Worm (Caenorhabditis elegans) whole organism, L1 larva: ENCODE measurements around the gene C53D6.11.

Experiments used
- C04F5.9 ChIP-seq: sonication (generic microtip); optimal IDR thresholded peaks from 2 replicates; lab custom pipeline; 2016; ENCODE audit warnings: missing genetic modification characterization, missing compliant biosample characterization
- C16A3.4 ChIP-seq: fragments of 150-350 bp; optimal IDR thresholded peaks from 2 replicates; lab custom pipeline; 2014; ENCODE audit warnings: missing biosample characterization, missing genetic modification characterization
- C34B4.2 ChIP-seq: sonication (generic microtip); optimal IDR thresholded peaks from 2 replicates; lab custom pipeline; 2017; ENCODE audit warnings: mild to moderate bottlenecking, missing genetic modification characterization, missing compliant biosample characterization
- Y116A8C.19 ChIP-seq: sonication (generic microtip); optimal IDR thresholded peaks from 2 replicates; lab custom pipeline; 2016; ENCODE audit warnings: missing compliant biosample characterization, missing genetic modification characterization, borderline replicate concordance
- aha-1 ChIP-seq: fragments of 150-350 bp; optimal IDR thresholded peaks from 2 replicates; lab custom pipeline; 2014; ENCODE audit warnings: missing biosample characterization, missing genetic modification characterization
- ama-1 ChIP-seq: fragments of 150-350 bp; optimal IDR thresholded peaks from 2 replicates; lab custom pipeline; 2014
- ceh-63 ChIP-seq: fragments of 200-800 bp; sonication (Bioruptor generic); optimal IDR thresholded peaks from 2 replicates; lab custom pipeline; 2018; ENCODE audit warnings: mild to moderate bottlenecking, missing genetic modification characterization, missing compliant biosample characterization
- ceh-8 ChIP-seq: fragments of 200-800 bp; sonication (Bioruptor generic); optimal IDR thresholded peaks from 2 replicates; lab custom pipeline; 2018; ENCODE audit warnings: mild to moderate bottlenecking, missing genetic modification characterization, moderate library complexity, missing compliant biosample characterization
- ceh-82 ChIP-seq, 3 experiments: fragments of 150-350 bp in 1 of 3; sonication (generic microtip) in 2 of 3; optimal IDR thresholded peaks; 2 replicates each; lab custom pipeline; 2014 to 2017; ENCODE audit warnings: missing biosample characterization in 3 of 3, missing genetic modification characterization in 3 of 3
- ces-1 ChIP-seq: fragments of 150-350 bp; optimal IDR thresholded peaks from 2 replicates; lab custom pipeline; 2014; ENCODE audit warnings: missing biosample characterization, missing genetic modification reagents, missing genetic modification characterization
- dpl-1 ChIP-seq, 3 experiments: fragments of 150-350 bp in 2 of 3; sonication (generic microtip) in 1 of 3; optimal IDR thresholded peaks; 2 replicates each; lab custom pipeline; 2014 to 2017; ENCODE audit warnings: missing biosample characterization in 3 of 3, missing genetic modification characterization in 3 of 3, missing genetic modification reagents in 3 of 3
- dsc-1 ChIP-seq: sonication (generic microtip); optimal IDR thresholded peaks from 2 replicates; lab custom pipeline; 2016; ENCODE audit warnings: mild to moderate bottlenecking, missing genetic modification characterization, missing compliant biosample characterization
- efl-1 ChIP-seq, 4 experiments: fragments of 150-350 bp; optimal IDR thresholded peaks in 3 of 4; peaks in 1 of 4; 1 replicate in 1 of 4; 2 replicates in 3 of 4; lab custom pipeline; 2014; ENCODE audit warnings: missing biosample characterization in 2 of 4, missing genetic modification characterization in 2 of 4, missing genetic modification reagents in 2 of 4
- egl-13 ChIP-seq: sonication (generic microtip); optimal IDR thresholded peaks from 2 replicates; lab custom pipeline; 2016; ENCODE audit warnings: missing genotype, missing genetic modification reagents, missing genetic modification characterization, missing compliant biosample characterization
- elt-2 ChIP-seq: sonication (generic microtip); optimal IDR thresholded peaks from 2 replicates; lab custom pipeline; 2016; ENCODE audit warnings: missing genetic modification characterization, mild to moderate bottlenecking, inconsistent platforms, missing compliant biosample characterization, missing genetic modification reagents
- elt-3 ChIP-seq, 6 experiments: fragments of 150-350 bp in 1 of 6; sonication (generic microtip); optimal IDR thresholded peaks; 2 replicates each; lab custom pipeline; 2017 to 2018; ENCODE audit warnings: missing biosample characterization in 6 of 6, missing genetic modification characterization in 6 of 6, inconsistent platforms in 1 of 6
- ets-5 ChIP-seq: fragments of 200-800 bp; sonication (Bioruptor generic); IDR thresholded peaks from 2 replicates; pipeline ENCODE4 v1.3.6; 2022; ENCODE audit warnings: missing genetic modification characterization, missing compliant biosample characterization
- fkh-10 ChIP-seq: sonication (generic microtip); optimal IDR thresholded peaks from 2 replicates; lab custom pipeline; 2017; ENCODE audit warnings: missing biosample characterization, missing genetic modification reagents, missing genetic modification characterization
- fkh-4 ChIP-seq: sonication (generic microtip); optimal IDR thresholded peaks from 2 replicates; lab custom pipeline; 2016; ENCODE audit warnings: missing compliant biosample characterization, missing genetic modification characterization, borderline replicate concordance
- fkh-8 ChIP-seq: sonication (generic microtip); optimal IDR thresholded peaks from 2 replicates; lab custom pipeline; 2016; ENCODE audit warnings: mild to moderate bottlenecking, missing genetic modification characterization, missing compliant biosample characterization
- grh-1 ChIP-seq: fragments of 200-800 bp; sonication (Bioruptor generic); IDR thresholded peaks from 2 replicates; pipeline ENCODE4 v1.3.6; 2022; ENCODE audit warnings: missing genetic modification reagents, missing genetic modification characterization, missing compliant biosample characterization
- hpl-2 ChIP-seq: fragments of 150-350 bp; optimal IDR thresholded peaks from 2 replicates; lab custom pipeline; 2014; ENCODE audit warnings: missing biosample characterization, missing genetic modification reagents, missing genetic modification characterization
- irx-1 ChIP-seq: sonication (generic microtip); optimal IDR thresholded peaks from 2 replicates; lab custom pipeline; 2016; ENCODE audit warnings: missing genetic modification characterization, missing compliant biosample characterization
- jun-1 ChIP-seq: fragments of 150-350 bp; optimal IDR thresholded peaks from 2 replicates; lab custom pipeline; 2014; ENCODE audit warnings: missing biosample characterization, missing genetic modification reagents, missing genetic modification characterization
- lin-14 ChIP-seq: fragments of 200-800 bp; sonication (Bioruptor generic); optimal IDR thresholded peaks from 2 replicates; lab custom pipeline; 2018; ENCODE audit warnings: mild to moderate bottlenecking, missing genetic modification characterization, moderate library complexity, missing compliant biosample characterization
- lin-15B ChIP-seq: fragments of 150-350 bp; sonication (generic microtip); optimal IDR thresholded peaks from 3 replicates; lab custom pipeline; 2014; ENCODE audit warnings: missing biosample characterization, missing genetic modification characterization
- lir-3 ChIP-seq: sonication (generic microtip); optimal IDR thresholded peaks from 2 replicates; lab custom pipeline; 2016; ENCODE audit warnings: mild to moderate bottlenecking, missing genetic modification characterization, moderate library complexity, missing compliant biosample characterization; ENCODE audit not compliant: poor library complexity
- lsy-2 ChIP-seq, 2 experiments: fragments of 150-350 bp; optimal IDR thresholded peaks; 2 replicates each; lab custom pipeline; 2014; ENCODE audit warnings: missing biosample characterization in 2 of 2, missing genetic modification characterization in 2 of 2
- mef-2 ChIP-seq: fragments of 150-350 bp; optimal IDR thresholded peaks from 2 replicates; lab custom pipeline; 2014; ENCODE audit warnings: missing biosample characterization, missing genetic modification characterization
- nhr-11 ChIP-seq: fragments of 150-350 bp; optimal IDR thresholded peaks from 2 replicates; lab custom pipeline; 2014; ENCODE audit warnings: missing biosample characterization, missing genetic modification characterization
- nhr-12 ChIP-seq: sonication (generic microtip); optimal IDR thresholded peaks from 2 replicates; lab custom pipeline; 2017; ENCODE audit warnings: missing biosample characterization, missing genetic modification characterization
- nhr-47 ChIP-seq: sonication (generic microtip); optimal IDR thresholded peaks from 2 replicates; lab custom pipeline; 2016; ENCODE audit warnings: mild to moderate bottlenecking, missing genetic modification characterization, moderate library complexity, missing compliant biosample characterization
- nhr-71 ChIP-seq: sonication (generic microtip); optimal IDR thresholded peaks from 2 replicates; lab custom pipeline; 2016; ENCODE audit warnings: mild to moderate bottlenecking, missing genetic modification characterization, moderate library complexity, missing compliant biosample characterization
- nhr-84 ChIP-seq: sonication (generic microtip); optimal IDR thresholded peaks from 2 replicates; lab custom pipeline; 2017; ENCODE audit warnings: missing biosample characterization, missing genetic modification characterization
- nhr-85 ChIP-seq: sonication (generic microtip); peaks from one replicate; lab custom pipeline; 2016; ENCODE audit warnings: missing genetic modification characterization, inconsistent platforms, missing compliant biosample characterization
- nhr-90 ChIP-seq: sonication (generic microtip); optimal IDR thresholded peaks from 2 replicates; lab custom pipeline; 2016; ENCODE audit warnings: mild to moderate bottlenecking, missing genetic modification characterization, missing compliant biosample characterization; ENCODE audit not compliant: poor library complexity
- pag-3 ChIP-seq: sonication (generic microtip); optimal IDR thresholded peaks from 2 replicates; lab custom pipeline; 2017; ENCODE audit warnings: missing genetic modification characterization, mild to moderate bottlenecking, missing compliant biosample characterization, antibody characterized with exemption, borderline replicate concordance; ENCODE audit not compliant: insufficient read depth
- pqm-1 ChIP-seq: sonication (generic microtip); optimal IDR thresholded peaks from 3 replicates; lab custom pipeline; 2017; ENCODE audit warnings: missing biosample characterization, missing genetic modification characterization
- skn-1 ChIP-seq: fragments of 150-350 bp; optimal IDR thresholded peaks from 2 replicates; lab custom pipeline; 2014; ENCODE audit warnings: missing biosample characterization, missing genetic modification characterization
- snpc-4 ChIP-seq: fragments of 150-350 bp; optimal IDR thresholded peaks from 2 replicates; lab custom pipeline; 2014; ENCODE audit warnings: missing biosample characterization, missing genetic modification characterization
- snu-23 ChIP-seq: sonication (generic microtip); optimal IDR thresholded peaks from 2 replicates; lab custom pipeline; 2016; ENCODE audit warnings: missing genetic modification characterization, missing compliant biosample characterization
- sox-4 ChIP-seq: sonication (generic microtip); optimal IDR thresholded peaks from 2 replicates; lab custom pipeline; 2016; ENCODE audit warnings: missing genetic modification characterization, missing compliant biosample characterization
- sup-37 ChIP-seq: fragments of 200-800 bp; sonication (Bioruptor generic); optimal IDR thresholded peaks from 2 replicates; lab custom pipeline; 2018; ENCODE audit warnings: mild to moderate bottlenecking, missing genetic modification characterization, missing compliant biosample characterization
- swsn-7 ChIP-seq: sonication (generic microtip); optimal IDR thresholded peaks from 2 replicates; lab custom pipeline; 2016; ENCODE audit warnings: missing genetic modification characterization, missing compliant biosample characterization
- tbx-2 ChIP-seq: sonication (generic microtip); optimal IDR thresholded peaks from 2 replicates; lab custom pipeline; 2016; ENCODE audit warnings: missing genetic modification characterization, missing compliant biosample characterization
- tlp-1 ChIP-seq: fragments of 150-350 bp; optimal IDR thresholded peaks from 2 replicates; lab custom pipeline; 2014; ENCODE audit warnings: missing biosample characterization, missing genetic modification characterization
- unc-130 ChIP-seq: fragments of 150-350 bp; optimal IDR thresholded peaks from 2 replicates; lab custom pipeline; 2017; ENCODE audit warnings: missing biosample characterization, missing genetic modification characterization, inconsistent platforms
- unc-30 ChIP-seq: sonication (generic microtip); optimal IDR thresholded peaks from 2 replicates; lab custom pipeline; 2017; ENCODE audit warnings: missing biosample characterization, missing genetic modification characterization
- unc-98 ChIP-seq: fragments of 200-800 bp; sonication (Bioruptor generic); IDR thresholded peaks from 2 replicates; pipeline ENCODE4 v1.3.6; 2022; ENCODE audit warnings: missing genetic modification characterization, missing compliant biosample characterization
- xbp-1 ChIP-seq: sonication (generic microtip); optimal IDR thresholded peaks from 2 replicates; lab custom pipeline; 2016; ENCODE audit warnings: missing genetic modification characterization, missing compliant biosample characterization
- zip-4 ChIP-seq: fragments of 200-800 bp; sonication (Bioruptor generic); optimal IDR thresholded peaks from 2 replicates; lab custom pipeline; 2018; ENCODE audit warnings: mild to moderate bottlenecking, missing genetic modification characterization, moderate library complexity, missing compliant biosample characterization

The C53D6.11 gene

DNA sequence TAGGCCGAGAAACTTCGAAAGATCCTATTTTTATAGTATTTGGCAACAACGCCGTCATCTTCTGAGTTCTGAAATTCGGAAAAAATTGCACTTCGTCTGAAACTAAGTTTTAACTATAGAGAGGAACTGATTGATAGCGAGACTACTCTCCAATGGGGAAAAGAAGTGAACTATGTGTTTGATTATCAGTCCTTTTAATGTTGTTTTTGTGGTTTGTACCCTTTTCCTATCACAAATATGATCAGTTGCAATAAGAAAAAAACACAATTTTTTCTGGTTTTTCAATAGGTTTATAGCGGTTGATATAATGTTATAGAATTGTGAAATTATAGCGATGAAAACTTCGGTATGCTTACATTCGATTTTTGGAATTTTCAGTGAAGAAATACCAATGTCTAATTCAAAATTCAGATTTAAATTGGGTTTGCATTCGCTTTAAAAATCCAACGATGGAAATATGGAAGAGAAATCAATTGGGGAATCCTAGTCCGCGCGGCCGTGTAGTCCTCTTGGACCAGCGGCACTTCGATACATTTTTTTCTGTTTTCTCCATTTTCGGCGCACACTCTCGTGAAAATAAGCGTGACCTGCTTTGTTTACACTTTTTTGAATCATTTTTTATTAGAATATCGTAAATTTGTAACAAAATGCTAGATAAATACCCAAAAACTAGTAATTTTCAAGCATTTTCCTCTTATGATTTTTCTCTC, 37.0 kb upstream of the C53D6.11 start, which contains the start of gene C53B4.3 (continued):
- TF ChIP-seq grh-1 (0 out of 2 replicates have a peak, but pooled peaks have one; percentile 24), C16A3.4 (tag; lab: Kevin White, UChicago) (no peak), ceh-8 (peak; percentile 76), tbx-2 (tag; lab: Kevin White, UChicago) (peak; percentile 93), C04F5.9 (tag; lab: Kevin White, UChicago) (peak; percentile 87), nhr-84 (no peak), mef-2 (tag; lab: Kevin White, UChicago) (no peak), nhr-90 (peak; percentile 95), irx-1 (tag; lab: Kevin White, UChicago) (peak; percentile 97), swsn-7 (tag; lab: Kevin White, UChicago) (peak; percentile 91), dsc-1 (tag; lab: Kevin White, UChicago) (peak; percentile 96), hpl-2 (GFP tag; lab: Kevin White, UChicago) (no peak), elt-2 (tag; lab: Kevin White, UChicago) (peak; percentile 55), nhr-12 (tag; lab: Kevin White, UChicago) (no peak), unc-130 (no peak), jun-1 (tag; lab: Kevin White, UChicago) (peak; percentile 12), lin-14 (peak; percentile 86), lir-3 (peak; percentile 96), sup-37 (GFP tag; lab: Kevin White, UChicago) (peak; percentile 32), nhr-85 (peak; percentile 96), elt-3 (tag; optimal IDR thresholded peaks at IDR 0.05; lab: Kevin White, UChicago) (peak in 1 of 6 experiments; percentile 23), Y116A8C.19 (tag; lab: Kevin White, UChicago) (peak; percentile 89), ces-1 (GFP tag; lab: Kevin White, UChicago) (no peak), ceh-82 (tag; optimal IDR thresholded peaks at IDR 0.05; lab: Kevin White, UChicago) (peak; percentile 54 to 70 (median 58)), ets-5 (no peak), unc-98 (peak; percentile 75), dpl-1 (GFP tag; optimal IDR thresholded peaks at IDR 0.05; lab: Kevin White, UChicago) (peak; percentile 42 to 67 (median 63)), skn-1 (tag; lab: Kevin White, UChicago) (peak; percentile 16), tlp-1 (no peak), nhr-11 (tag; lab: Kevin White, UChicago) (no peak), lin-15B (tag; lab: Kevin White, UChicago) (peak; percentile 60), unc-30 (no peak), nhr-47 (tag; lab: Kevin White, UChicago) (peak; percentile 92), ceh-63 (GFP tag; lab: Kevin White, UChicago) (no peak), pag-3 (tag; lab: Kevin White, UChicago) (no peak), snpc-4 (peak; percentile 64), fkh-8 (tag; lab: Kevin White, UChicago) (peak; percentile 76), egl-13 (tag; lab: Kevin White, UChicago) (peak; percentile 94), aha-1 (no peak), fkh-4 (peak; percentile 97), efl-1 (optimal IDR thresholded peaks at IDR 0.05; lab: Kevin White, UChicago) (peak; percentile 63 to 67), efl-1 (GFP tag; optimal IDR thresholded peaks at IDR 0.05 in 1 of 2; lab: Kevin White, UChicago) (peak; percentile 59 to 95), C34B4.2 (tag; lab: Kevin White, UChicago) (no peak), nhr-71 (tag; lab: Kevin White, UChicago) (peak; percentile 93), xbp-1 (tag; lab: Kevin White, UChicago) (peak; percentile 90), zip-4 (peak; percentile 53), snu-23 (peak; percentile 91), sox-4 (peak; percentile 95), ama-1 (lab: Kevin White, UChicago) (no peak), pqm-1 (tag; lab: Kevin White, UChicago) (no peak), lsy-2 (tag; optimal IDR thresholded peaks at IDR 0.05; lab: Kevin White, UChicago) (peak; percentile 66 to 79), fkh-10 (no peak)
